Worm (Caenorhabditis elegans) whole organism, L2 larva: ENCODE results near the gene H02F09.3.

Experiments
- F13H6.1 ChIP-seq: sonication (generic microtip); optimal IDR thresholded peaks from 2 replicates; lab custom pipeline; 2016; ENCODE audit warnings: missing genetic modification characterization, missing compliant biosample characterization
- R02D3.7 ChIP-seq: fragments of 150-350 bp; optimal IDR thresholded peaks from 2 replicates; lab custom pipeline; 2014; ENCODE audit warnings: missing biosample characterization, missing genetic modification characterization
- Y55F3AM.14 ChIP-seq: fragments of 200-800 bp; sonication (Bioruptor generic); optimal IDR thresholded peaks from 2 replicates; lab custom pipeline; 2018; ENCODE audit warnings: mild to moderate bottlenecking, missing genetic modification characterization, missing compliant biosample characterization
- ZK546.5 ChIP-seq: sonication (generic microtip); optimal IDR thresholded peaks from 2 replicates; lab custom pipeline; 2017; ENCODE audit warnings: missing biosample characterization, missing genetic modification characterization
- alr-1 ChIP-seq: fragments of 150-350 bp; optimal IDR thresholded peaks from 2 replicates; lab custom pipeline; 2014; ENCODE audit warnings: missing biosample characterization, missing genetic modification characterization
- aly-2 ChIP-seq: fragments of 150-350 bp; optimal IDR thresholded peaks from 2 replicates; lab custom pipeline; 2014; ENCODE audit warnings: missing biosample characterization, missing genetic modification characterization
- ama-1 ChIP-seq: fragments of 150-350 bp; optimal IDR thresholded peaks from 2 replicates; lab custom pipeline; 2018; ENCODE audit warnings: inconsistent platforms
- blmp-1 ChIP-seq: sonication (generic microtip); optimal IDR thresholded peaks from 2 replicates; lab custom pipeline; 2017; ENCODE audit warnings: missing genetic modification characterization, mild to moderate bottlenecking, missing compliant biosample characterization, antibody characterized with exemption, moderate library complexity; ENCODE audit not compliant: insufficient read depth
- ceh-16 ChIP-seq: fragments of 150-350 bp; optimal IDR thresholded peaks from 2 replicates; lab custom pipeline; 2014; ENCODE audit warnings: missing biosample characterization, missing genetic modification characterization
- ceh-82 ChIP-seq: fragments of 150-350 bp; optimal IDR thresholded peaks from 2 replicates; lab custom pipeline; 2014; ENCODE audit warnings: missing biosample characterization, missing genetic modification characterization
- crh-2 ChIP-seq: sonication (generic microtip); optimal IDR thresholded peaks from 2 replicates; lab custom pipeline; 2017; ENCODE audit warnings: missing biosample characterization, missing genetic modification characterization
- egl-27 ChIP-seq: sonication (generic microtip); optimal IDR thresholded peaks from 3 replicates; lab custom pipeline; 2017; ENCODE audit warnings: missing biosample characterization, missing genetic modification reagents, missing genetic modification characterization
- elt-1 ChIP-seq: fragments of 150-350 bp; optimal IDR thresholded peaks from 2 replicates; lab custom pipeline; 2014; ENCODE audit warnings: missing biosample characterization, missing genetic modification characterization
- elt-3 ChIP-seq: sonication (generic microtip); optimal IDR thresholded peaks from 2 replicates; lab custom pipeline; 2017; ENCODE audit warnings: missing biosample characterization, missing genetic modification characterization
- fos-1 ChIP-seq: fragments of 150-350 bp; optimal IDR thresholded peaks from 2 replicates; lab custom pipeline; 2014; ENCODE audit warnings: missing biosample characterization, missing genetic modification characterization
- lin-11 ChIP-seq: fragments of 150-350 bp; sonication (generic microtip); optimal IDR thresholded peaks from 2 replicates; lab custom pipeline; 2014; ENCODE audit warnings: missing biosample characterization, missing genetic modification characterization, inconsistent platforms, mixed read lengths
- lin-13 ChIP-seq: fragments of 150-350 bp; optimal IDR thresholded peaks from 2 replicates; lab custom pipeline; 2014; ENCODE audit warnings: missing biosample characterization, missing genetic modification reagents, missing genetic modification characterization
- lin-39 ChIP-seq: fragments of 150-350 bp; optimal IDR thresholded peaks from 2 replicates; lab custom pipeline; 2014; ENCODE audit warnings: missing biosample characterization, missing genetic modification reagents, missing genetic modification characterization
- lsy-2 ChIP-seq, 2 experiments: fragments of 150-350 bp in 1 of 2; sonication (generic microtip) in 1 of 2; optimal IDR thresholded peaks; 2 replicates each; lab custom pipeline; 2014 to 2017; ENCODE audit warnings: missing biosample characterization in 2 of 2, missing genetic modification characterization in 2 of 2
- mbf-1 ChIP-seq: sonication (generic microtip); optimal IDR thresholded peaks from 2 replicates; lab custom pipeline; 2017; ENCODE audit warnings: missing biosample characterization, missing genetic modification characterization
- nhr-11 ChIP-seq: fragments of 150-350 bp; optimal IDR thresholded peaks from 2 replicates; lab custom pipeline; 2014; ENCODE audit warnings: missing biosample characterization, missing genetic modification characterization
- nhr-12 ChIP-seq: fragments of 150-350 bp; optimal IDR thresholded peaks from 2 replicates; lab custom pipeline; 2014; ENCODE audit warnings: missing biosample characterization, missing genetic modification characterization
- nhr-129 ChIP-seq: fragments of 150-350 bp; optimal IDR thresholded peaks from 2 replicates; lab custom pipeline; 2014; ENCODE audit warnings: missing biosample characterization, missing genetic modification characterization
- nhr-21 ChIP-seq: fragments of 150-350 bp; optimal IDR thresholded peaks from 2 replicates; lab custom pipeline; 2014; ENCODE audit warnings: missing biosample characterization, missing genetic modification characterization
- nhr-23 ChIP-seq: fragments of 150-350 bp; optimal IDR thresholded peaks from 2 replicates; lab custom pipeline; 2014; ENCODE audit warnings: missing biosample characterization, missing genetic modification reagents, missing genetic modification characterization
- nhr-237 ChIP-seq: fragments of 150-350 bp; optimal IDR thresholded peaks from 2 replicates; lab custom pipeline; 2014; ENCODE audit warnings: missing biosample characterization, missing genetic modification characterization
- nhr-25 ChIP-seq: fragments of 150-350 bp; sonication (generic microtip); optimal IDR thresholded peaks from 3 replicates; lab custom pipeline; 2014; ENCODE audit warnings: missing biosample characterization, missing genetic modification characterization
- sem-4 ChIP-seq: fragments of 150-350 bp; optimal IDR thresholded peaks from 2 replicates; lab custom pipeline; 2014; ENCODE audit warnings: missing biosample characterization, missing genetic modification reagents, missing genetic modification characterization
- skn-1 ChIP-seq: sonication (generic microtip); optimal IDR thresholded peaks from 2 replicates; lab custom pipeline; 2017; ENCODE audit warnings: missing biosample characterization, missing genetic modification characterization
- sma-9 ChIP-seq, 2 experiments: fragments of 150-350 bp in 1 of 2; sonication (generic microtip) in 1 of 2; optimal IDR thresholded peaks; 2 replicates each; lab custom pipeline; 2014 to 2016; ENCODE audit warnings: missing genetic modification characterization in 2 of 2, mild to moderate bottlenecking in 1 of 2, missing biosample characterization in 1 of 2, missing compliant biosample characterization in 1 of 2, missing genetic modification reagents in 1 of 2, moderate library complexity in 1 of 2
- unc-39 ChIP-seq: fragments of 150-350 bp; optimal IDR thresholded peaks from 2 replicates; lab custom pipeline; 2014; ENCODE audit warnings: missing biosample characterization, missing genetic modification characterization
- unc-55 ChIP-seq: fragments of 150-350 bp; sonication (generic microtip); optimal IDR thresholded peaks from 3 replicates; lab custom pipeline; 2014; ENCODE audit warnings: missing biosample characterization, missing genetic modification reagents, missing genetic modification characterization
- zag-1 ChIP-seq: fragments of 150-350 bp; optimal IDR thresholded peaks from 2 replicates; lab custom pipeline; 2014; ENCODE audit warnings: missing biosample characterization, missing genetic modification characterization
- ztf-1 ChIP-seq: fragments of 200-800 bp; sonication (Bioruptor generic); conservative IDR thresholded peaks from 2 replicates; pipeline ENCODE4 v1.3.6; 2022; ENCODE audit warnings: missing genetic modification characterization, missing compliant biosample characterization
- ztf-11 ChIP-seq: sonication (generic microtip); optimal IDR thresholded peaks from 2 replicates; lab custom pipeline; 2017; ENCODE audit warnings: missing biosample characterization, missing genetic modification characterization
- ztf-4 ChIP-seq: fragments of 150-350 bp; optimal IDR thresholded peaks from 2 replicates; lab custom pipeline; 2014; ENCODE audit warnings: missing biosample characterization, missing genetic modification characterization

Gene H02F09.3

DNA sequence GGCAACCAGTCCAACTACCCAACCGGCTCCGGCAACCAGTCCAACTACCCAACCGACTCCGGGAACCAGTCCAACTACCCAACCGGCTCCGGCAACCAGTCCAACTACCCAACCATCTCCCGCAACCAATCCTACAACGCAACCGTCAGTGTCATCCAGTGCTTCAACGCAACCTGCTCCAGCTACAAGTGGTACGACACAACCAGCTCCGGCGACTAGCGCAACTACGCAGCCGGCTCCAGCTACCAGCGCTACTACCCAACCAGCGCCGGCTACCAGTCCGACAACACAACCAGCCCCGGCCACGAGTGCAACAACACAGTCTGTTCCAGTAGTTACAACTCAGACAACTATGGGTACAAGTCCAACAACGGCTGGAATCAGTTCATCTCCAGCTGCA is 19.4 kb upstream of the H02F09.3 start:
- TF ChIP-seq F13H6.1 = no peak
- TF ChIP-seq ceh-82 = no peak
- no peak for TF ChIP-seq nhr-12 (tag; lab: Kevin White, UChicago)
- no peak for TF ChIP-seq nhr-237 (tag; lab: Kevin White, UChicago)
- TF ChIP-seq ztf-4 (tag; lab: Kevin White, UChicago) = no peak
- no peak for TF ChIP-seq ZK546.5 (tag; lab: Kevin White, UChicago)
- no peak for TF ChIP-seq unc-39 (tag; lab: Kevin White, UChicago)
- no peak for TF ChIP-seq R02D3.7 (tag; lab: Kevin White, UChicago)
- no peak for TF ChIP-seq lin-11 (tag; lab: Kevin White, UChicago)
- no peak for TF ChIP-seq nhr-23 (tag; lab: Kevin White, UChicago)
- TF ChIP-seq lsy-2 (tag; optimal IDR thresholded peaks at IDR 0.05; lab: Kevin White, UChicago) = no peak
- TF ChIP-seq nhr-129 (tag; lab: Kevin White, UChicago) = no peak
- no peak for TF ChIP-seq lin-39 (tag; lab: Kevin White, UChicago)

- TF ChIP-seq skn-1 (tag; lab: Kevin White, UChicago) = no peak
- no peak for TF ChIP-seq mbf-1 (tag; lab: Kevin White, UChicago)
- TF ChIP-seq ceh-16 (tag; lab: Kevin White, UChicago) = no peak
- no peak for TF ChIP-seq nhr-12 (tag; lab: Kevin White, UChicago)
- TF ChIP-seq ztf-1 (GFP tag; lab: Robert Waterston, UW) = no peak
- no peak for TF ChIP-seq nhr-129 (tag; lab: Kevin White, UChicago)
- no peak for TF ChIP-seq elt-1
- TF ChIP-seq fos-1 (tag; lab: Kevin White, UChicago) = no peak
- TF ChIP-seq unc-39 (tag; lab: Kevin White, UChicago) = no peak
- TF ChIP-seq F13H6.1 = no peak
- TF ChIP-seq crh-2 (tag; lab: Kevin White, UChicago) = no peak
- TF ChIP-seq zag-1 (tag; lab: Kevin White, UChicago) = no peak
- no peak for TF ChIP-seq lin-13 (GFP tag; lab: Kevin White, UChicago)
- no peak for TF ChIP-seq ZK546.5 (tag; lab: Kevin White, UChicago)
- TF ChIP-seq lsy-2 (tag; optimal IDR thresholded peaks at IDR 0.05; lab: Kevin White, UChicago) = no peak
- no peak for TF ChIP-seq ztf-11 (tag; lab: Kevin White, UChicago)
- no peak for TF ChIP-seq ama-1 (lab: Kevin White, UChicago)
These were observed 11.6 kb upstream of the H02F09.3 start for ce11 chrX:1556917-1557316.

DNA sequence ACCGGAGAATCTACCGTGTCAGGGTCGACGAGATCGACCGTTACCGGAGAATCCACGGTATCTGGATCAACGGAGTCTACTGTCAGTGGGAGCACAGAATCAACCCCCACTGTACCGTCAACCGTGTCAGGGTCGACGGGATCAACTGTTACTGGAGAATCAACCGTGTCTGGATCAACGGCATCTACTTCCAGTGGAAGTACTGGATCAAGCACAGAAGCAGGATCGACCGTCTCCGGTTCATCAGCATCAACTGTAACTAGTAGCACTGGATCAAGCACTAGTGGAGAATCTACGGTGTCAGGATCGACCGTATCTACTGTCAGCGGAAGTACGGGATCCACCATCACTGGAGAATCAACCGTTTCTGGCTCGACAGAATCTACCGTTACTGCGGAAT is 3.5 kb downstream of the H02F09.3 start, which contains the start of gene H02F09.2:
Gene H02F09.2, plus strand, starts transcription at position 301 of the 400 bp plus-strand sequence.
- no peak for TF ChIP-seq nhr-237 (tag; lab: Kevin White, UChicago)
- TF ChIP-seq fos-1 (tag; lab: Kevin White, UChicago) = no peak

ce11 chrX:1576337-1576736 is 7.9 kb downstream of the H02F09.3 start, which contains the start of gene wrt-9:
Gene wrt-9 (plus strand): TSS chrX:1576637.
- no peak for TF ChIP-seq nhr-12 (tag; lab: Kevin White, UChicago)
- TF ChIP-seq ZK546.5 (tag; lab: Kevin White, UChicago) = no peak
- no peak for TF ChIP-seq egl-27
- TF ChIP-seq ztf-11 (tag; lab: Kevin White, UChicago) = no peak
- no peak for TF ChIP-seq aly-2 (tag; lab: Kevin White, UChicago)
- TF ChIP-seq alr-1 (tag; lab: Kevin White, UChicago) = no peak
- no peak for TF ChIP-seq F13H6.1
- no peak for TF ChIP-seq fos-1 (tag; lab: Kevin White, UChicago)
- TF ChIP-seq sem-4 = no peak
- no peak for TF ChIP-seq nhr-11 (tag; lab: Kevin White, UChicago)

DNA sequence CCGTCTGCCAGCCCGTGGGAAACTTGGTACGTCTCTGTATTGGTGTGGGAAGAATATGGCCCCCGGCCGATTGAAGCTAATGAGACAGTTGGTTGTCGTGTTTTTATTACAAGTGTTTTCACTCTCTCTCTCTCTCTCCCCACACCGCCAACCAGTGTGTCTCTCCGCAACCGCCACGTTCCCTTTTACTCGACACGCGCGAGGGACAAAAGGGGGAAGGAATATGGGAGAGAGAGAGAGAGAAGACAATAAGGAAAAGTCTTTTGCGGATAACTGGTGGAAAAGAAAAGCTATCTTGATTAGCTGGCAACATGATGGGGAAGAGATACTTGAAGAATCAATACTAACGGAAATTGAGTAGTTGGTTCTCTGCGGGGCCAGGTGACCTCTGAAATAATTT is 10.2 kb downstream of the H02F09.3 start:
- no peak for TF ChIP-seq mbf-1 (tag; lab: Kevin White, UChicago)
- TF ChIP-seq lin-39 (tag; lab: Kevin White, UChicago) = no peak
- TF ChIP-seq nhr-11 (tag; lab: Kevin White, UChicago) = no peak
- TF ChIP-seq alr-1 (tag; lab: Kevin White, UChicago) = no peak
- TF ChIP-seq ztf-4 (tag; lab: Kevin White, UChicago) = no peak
- TF ChIP-seq nhr-25 (tag; lab: Kevin White, UChicago) = peak; percentile 12
- no peak for TF ChIP-seq ztf-11 (tag; lab: Kevin White, UChicago)
- no peak for TF ChIP-seq aly-2 (tag; lab: Kevin White, UChicago)
- TF ChIP-seq elt-3 (tag; lab: Kevin White, UChicago) = no peak
- TF ChIP-seq nhr-129 (tag; lab: Kevin White, UChicago) = no peak
- TF ChIP-seq Y55F3AM.14 (GFP tag; lab: Kevin White, UChicago) = peak; percentile 10
- TF ChIP-seq nhr-12 (tag; lab: Kevin White, UChicago) = no peak
- no peak for TF ChIP-seq unc-55 (GFP tag; lab: Kevin White, UChicago)
- peak; percentile 41 for TF ChIP-seq blmp-1 (tag; lab: Kevin White, UChicago)
- TF ChIP-seq fos-1 (tag; lab: Kevin White, UChicago) = no peak
- TF ChIP-seq sma-9 (GFP tag; optimal IDR thresholded peaks at IDR 0.05; lab: Kevin White, UChicago) = no peak
- TF ChIP-seq sma-9 (tag; optimal IDR thresholded peaks at IDR 0.05; lab: Kevin White, UChicago) = no peak
- TF ChIP-seq nhr-21 (tag; lab: Kevin White, UChicago) = peak; percentile 10
